Worm (Caenorhabditis elegans): Measurements from ENCODE around the gene F19B2.5.

The F19B2.5 gene

DNA sequence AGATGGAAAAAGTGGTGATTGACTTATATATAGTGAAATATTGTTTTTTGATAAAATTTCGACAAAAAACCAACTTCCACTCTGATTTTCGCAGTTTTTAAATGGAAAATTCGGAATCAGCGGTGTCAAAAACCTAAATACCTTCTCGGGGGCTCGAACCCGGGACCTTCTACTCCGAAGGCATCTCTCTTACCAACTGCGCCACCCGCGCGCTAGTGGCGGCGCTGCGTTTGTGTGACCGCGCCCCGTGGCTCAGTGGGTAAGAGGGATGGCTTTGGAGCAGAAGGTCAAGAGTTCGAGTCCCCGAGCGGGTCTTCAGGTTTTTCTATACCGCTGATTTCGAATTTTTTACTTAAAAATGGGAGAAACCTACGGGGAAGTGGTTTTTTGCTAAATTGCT is 38.8 kb downstream of the F19B2.5 start:
- TF ChIP-seq B0261.1 (tag; optimal IDR thresholded peaks at IDR 0.05) (no peak), attf-3 (GFP tag; conservative IDR thresholded peaks at IDR 0.05) (no peak), F57C9.4 (tag; optimal IDR thresholded peaks at IDR 0.05) (no peak), F22D6.2 (tag; optimal IDR thresholded peaks at IDR 0.05) (no peak), pha-4 (tag; optimal IDR thresholded peaks at IDR 0.05) (no peak), zfh-2 (GFP tag; conservative IDR thresholded peaks at IDR 0.05) (peak; percentile 80), fkh-3 (tag; optimal IDR thresholded peaks at IDR 0.05) (no peak), snpc-1.1 (tag; optimal IDR thresholded peaks at IDR 0.05; ENCODE audit: insufficient read depth) (no peak), egrh-3 (GFP tag; IDR thresholded peaks at IDR 0.05) (peak; percentile 73)

DNA sequence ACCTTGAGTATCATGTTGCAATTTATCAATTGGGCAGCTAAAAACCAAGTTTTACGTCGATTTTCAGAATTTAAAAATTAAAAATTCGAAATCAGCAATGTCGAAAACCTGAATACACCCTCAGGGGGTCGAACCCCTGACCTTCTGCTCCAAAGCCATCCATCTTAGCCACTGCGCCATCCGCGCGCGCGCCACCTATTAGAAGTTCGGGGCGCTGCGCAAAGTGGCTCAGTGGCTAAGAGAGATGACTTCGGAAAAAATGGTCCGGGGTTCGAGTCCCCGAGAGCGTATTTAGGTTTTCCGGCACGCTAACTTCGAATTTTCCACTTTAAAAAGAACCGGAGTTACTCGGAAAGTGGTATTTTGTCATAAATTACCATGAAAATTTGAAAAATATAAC is 39.6 kb downstream of the F19B2.5 start:
- no peak for TF ChIP-seq snpc-4 (GFP tag; optimal IDR thresholded peaks at IDR 0.05)
- no peak for TF ChIP-seq snpc-4 (tag; optimal IDR thresholded peaks at IDR 0.05)
- peak; percentile 55 for TF ChIP-seq zfh-2 (GFP tag; conservative IDR thresholded peaks at IDR 0.05)

ce11 chrV:20123616-20124015 is 40.3 kb downstream of the F19B2.5 start:
- TF ChIP-seq ztf-26 (tag; optimal IDR thresholded peaks at IDR 0.05) (no peak), rpc-1 (optimal IDR thresholded peaks at IDR 0.05) (no peak), rpc-1 (tag; optimal IDR thresholded peaks at IDR 0.05) (peak; percentile 37), tbp1 (GFP tag; optimal IDR thresholded peaks at IDR 0.05) (peak; percentile 54)

DNA sequence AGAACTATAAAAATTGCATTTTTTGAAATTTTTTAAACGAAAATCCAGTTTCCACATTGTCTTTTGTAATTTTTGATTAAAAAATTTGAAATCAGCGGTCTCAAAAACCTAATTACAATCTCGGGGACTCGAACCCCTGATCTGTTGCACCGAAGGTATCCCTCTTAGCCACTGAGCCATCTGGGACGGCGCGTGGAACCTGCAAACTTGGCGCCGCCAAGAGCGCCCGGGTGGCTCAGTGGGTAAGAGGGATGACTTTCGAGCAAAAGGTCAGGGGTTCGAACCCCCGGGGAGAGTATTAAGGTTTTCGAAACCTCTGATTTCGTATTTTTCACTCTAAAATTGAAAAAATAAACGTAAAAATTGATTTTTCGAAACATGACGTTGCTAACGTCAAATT is 41.0 kb downstream of the F19B2.5 start:
- TF ChIP-seq egrh-3 (GFP tag; IDR thresholded peaks at IDR 0.05) = no peak
- TF ChIP-seq F49E8.2 (tag; optimal IDR thresholded peaks at IDR 0.05; ENCODE audit: insufficient read depth) = no peak
- TF ChIP-seq snpc-4 (GFP tag; optimal IDR thresholded peaks at IDR 0.05) = no peak
- no peak for TF ChIP-seq snpc-4 (tag; optimal IDR thresholded peaks at IDR 0.05)
- no peak for TF ChIP-seq sea-2 (GFP tag; IDR thresholded peaks at IDR 0.05)
- TF ChIP-seq zfh-2 (GFP tag; conservative IDR thresholded peaks at IDR 0.05) = peak; percentile 55; the same call in 1 of the 2 replicates

ce11 chrV:20120623-20121165 is 43.3 kb downstream of the F19B2.5 start, which contains the start of gene ncx-1:
ncx-1 (minus strand) TSS chrV:20120673.
- no peak for TF ChIP-seq bed-2 (GFP tag; IDR thresholded peaks at IDR 0.05)
- peak; percentile 69 for TF ChIP-seq zfh-2 (GFP tag; conservative IDR thresholded peaks at IDR 0.05)
- no peak for TF ChIP-seq ztf-26 (tag; optimal IDR thresholded peaks at IDR 0.05)

- peak; percentile 17 for TF ChIP-seq rpc-1 (optimal IDR thresholded peaks at IDR 0.05)
- TF ChIP-seq rpc-1 (tag; optimal IDR thresholded peaks at IDR 0.05) = peak; percentile 62
- TF ChIP-seq ztf-22 (GFP tag; optimal IDR thresholded peaks at IDR 0.05) = no peak
- TF ChIP-seq tbp1 (GFP tag; optimal IDR thresholded peaks at IDR 0.05) = peak; percentile 71
Observed at ce11 chrV:20119770-20120169, 44.2 kb downstream of the F19B2.5 start.
